Worm (Caenorhabditis elegans) whole organism, L4/young adult: ENCODE measurements around the gene srw-22.

Experiments used
- W03F9.2 ChIP-seq: fragments of 150-350 bp; optimal IDR thresholded peaks from 2 replicates; lab custom pipeline; 2014; ENCODE audit warnings: missing biosample characterization, missing genetic modification characterization
- him-1 ChIP-seq: sonication (generic microtip); optimal IDR thresholded peaks from 2 replicates; lab custom pipeline; 2016; ENCODE audit warnings: missing genotype, missing genetic modification reagents, missing genetic modification characterization, missing compliant biosample characterization

- no peak for TF ChIP-seq him-1 (tag; lab: Kevin White, UChicago)
- TF ChIP-seq W03F9.2: no peak
These were observed 25.5 kb downstream of the srw-22 start, which contains the start of gene str-96 for ce11 chrV:15293865-15294264.
